Fruit fly (Drosophila melanogaster): ENCODE measurements around the gene btd.

btd gene

dm6 chrX:9658865-9659339 lies 35.1 kb upstream of the btd start, which contains the start of gene Ptpmeg2 (continued):
- peak; percentile 54 for TF ChIP-seq CG17186 (GFP tag; optimal IDR thresholded peaks at IDR 0.05)
- TF ChIP-seq cato (GFP tag; optimal IDR thresholded peaks at IDR 0.05; ENCODE audit: borderline replicate concordance) = peak; percentile 9
- TF ChIP-seq dpn (GFP tag; optimal IDR thresholded peaks at IDR 0.05) = peak; percentile 69 to 81
- no peak for TF ChIP-seq rib (GFP tag; IDR thresholded peaks at IDR 0.05)
- TF ChIP-seq CG3407 (GFP tag; optimal IDR thresholded peaks at IDR 0.05) = peak; percentile 34
- TF ChIP-seq chinmo (GFP tag; IDR thresholded peaks at IDR 0.05; ENCODE audit: partially characterized antibody) = peak; percentile 99
- TF ChIP-seq Trl (optimal IDR thresholded peaks at IDR 0.05) = no peak
- peak; percentile 66 for TF ChIP-seq Trl (GFP tag; optimal IDR thresholded peaks at IDR 0.05)
- TF ChIP-seq Doc3 (GFP tag; IDR thresholded peaks at IDR 0.05; ENCODE audit: partially characterized antibody) = peak; percentile 77
- TF ChIP-seq CG12155 (GFP tag; optimal IDR thresholded peaks at IDR 0.05) = peak; percentile 62
- peak; percentile 22; the same call in 1 of the 3 replicates for TF ChIP-seq croc (GFP tag; conservative IDR thresholded peaks at IDR 0.05)
- peak; percentile 43 for TF ChIP-seq Nf-YC (tag; optimal IDR thresholded peaks at IDR 0.05)
- peak; percentile 10 for TF ChIP-seq grn (GFP tag; optimal IDR thresholded peaks at IDR 0.05)
- no peak for TF ChIP-seq CG8281 (tag; optimal IDR thresholded peaks at IDR 0.05)
- peak; percentile 80 for TF ChIP-seq CG9437 (GFP tag; optimal IDR thresholded peaks at IDR 0.05)
- TF ChIP-seq CG2678 (tag; optimal IDR thresholded peaks at IDR 0.05) = peak; percentile 41
- TF ChIP-seq dan (GFP tag; IDR thresholded peaks at IDR 0.05) = no peak
- TF ChIP-seq jigr1 (GFP tag; IDR thresholded peaks at IDR 0.05) = no peak
- TF ChIP-seq CG6254 (GFP tag; optimal IDR thresholded peaks at IDR 0.05) = peak; percentile 52
- peak; percentile 70 for TF ChIP-seq NfI (GFP tag; optimal IDR thresholded peaks at IDR 0.05)
- TF ChIP-seq tup (GFP tag; optimal IDR thresholded peaks at IDR 0.05) = peak; percentile 9
- no peak for TF ChIP-seq Doc2 (GFP tag; IDR thresholded peaks at IDR 0.05)
- no peak for TF ChIP-seq hkb (optimal IDR thresholded peaks at IDR 0.05)
- peak; percentile 41; the same call in 1 of the 2 replicates for TF ChIP-seq hkb (GFP tag; IDR thresholded peaks at IDR 0.05)
- TF ChIP-seq fd3F (GFP tag; optimal IDR thresholded peaks at IDR 0.05) = peak; percentile 10
- TF ChIP-seq CG10366 (GFP tag; IDR thresholded peaks at IDR 0.05) = peak; percentile 61
- peak; percentile 57 for TF ChIP-seq CG9876 (GFP tag; optimal IDR thresholded peaks at IDR 0.05)
- TF ChIP-seq Ets97D (GFP tag; optimal IDR thresholded peaks at IDR 0.05) = peak; percentile 94
- peak in 1 of 2 experiments; percentile 68 for TF ChIP-seq chif (GFP tag; optimal IDR thresholded peaks at IDR 0.05)
- 0 out of 2 replicates have a peak, but pooled peaks have one; percentile 35 for TF ChIP-seq CG17328 (GFP tag; IDR thresholded peaks at IDR 0.05)
- TF ChIP-seq z (GFP tag; IDR thresholded peaks at IDR 0.05) = no peak
- peak; percentile 54 for TF ChIP-seq Dp (GFP tag; optimal IDR thresholded peaks at IDR 0.05)
- peak; percentile 71 for TF ChIP-seq CG2120 (GFP tag; optimal IDR thresholded peaks at IDR 0.05)
- no peak for TF ChIP-seq sd (tag; optimal IDR thresholded peaks at IDR 0.05)
- no peak for TF ChIP-seq prd (optimal IDR thresholded peaks at IDR 0.05)
- peak; percentile 57; the same call in 2 of the 3 replicates for TF ChIP-seq prd (GFP tag; IDR thresholded peaks at IDR 0.05)
- no peak for TF ChIP-seq yki (optimal IDR thresholded peaks at IDR 0.05)
- TF ChIP-seq Nf-YA (GFP tag; IDR thresholded peaks at IDR 0.05) = no peak
- peak; percentile 65 for TF ChIP-seq CG8944 (GFP tag; optimal IDR thresholded peaks at IDR 0.05)
- no peak for TF ChIP-seq CG10565 (GFP tag; optimal IDR thresholded peaks at IDR 0.05)
- no peak for TF ChIP-seq Sry-β (GFP tag; optimal IDR thresholded peaks at IDR 0.05)
- peak; percentile 45 for TF ChIP-seq HmgD (GFP tag; optimal IDR thresholded peaks at IDR 0.05)
- peak; percentile 21 for TF ChIP-seq Fer2 (tag; optimal IDR thresholded peaks at IDR 0.05)
- peak; percentile 89 for TF ChIP-seq stwl (tag; optimal IDR thresholded peaks at IDR 0.05)
- TF ChIP-seq lmd (GFP tag; IDR thresholded peaks at IDR 0.05) = peak; percentile 67
- TF ChIP-seq bowl (GFP tag; IDR thresholded peaks at IDR 0.05) = 0 out of 2 replicates have a peak, but pooled peaks have one; percentile 49
- peak; percentile 77 for TF ChIP-seq trem (tag; optimal IDR thresholded peaks at IDR 0.05)
- peak; percentile 2 for TF ChIP-seq CG3281 (GFP tag; optimal IDR thresholded peaks at IDR 0.05)
- TF ChIP-seq CG9727 (GFP tag; optimal IDR thresholded peaks at IDR 0.05) = peak; percentile 33
- no peak for TF ChIP-seq CG4360 (GFP tag; IDR thresholded peaks at IDR 0.05)
- TF ChIP-seq CG13424 (tag; optimal IDR thresholded peaks at IDR 0.05) = peak; percentile 32
- TF ChIP-seq emc (GFP tag; optimal IDR thresholded peaks at IDR 0.05) = no peak
